Worm (Caenorhabditis elegans) whole organism, midembryonic: ENCODE data around the gene F22E5.20.

Source experiments
- T22C8.4 ChIP-seq: fragments of 200-800 bp; sonication (Bioruptor generic); IDR thresholded peaks from 2 replicates; pipeline ENCODE4 v1.3.6; 2022; ENCODE audit warnings: missing genetic modification characterization, missing compliant biosample characterization
- cog-1 ChIP-seq: sonication (generic microtip); optimal IDR thresholded peaks from 2 replicates; lab custom pipeline; 2016; ENCODE audit warnings: missing genetic modification characterization, missing compliant biosample characterization
- flt-1 ChIP-seq: fragments of 200-800 bp; sonication (Bioruptor generic); IDR thresholded peaks from 2 replicates; pipeline ENCODE4 v1.3.6; 2022; ENCODE audit warnings: missing genetic modification characterization, missing compliant biosample characterization
- klf-2 ChIP-seq: fragments of 200-800 bp; sonication (Bioruptor generic); conservative IDR thresholded peaks from 2 replicates; pipeline ENCODE4 v1.3.6; 2022; ENCODE audit warnings: missing genetic modification reagents, missing genetic modification characterization, missing compliant biosample characterization
- med-1 ChIP-seq: sonication (generic microtip); optimal IDR thresholded peaks from 2 replicates; lab custom pipeline; 2017; ENCODE audit warnings: missing genetic modification characterization, mild to moderate bottlenecking, missing compliant biosample characterization, antibody characterized with exemption, missing genetic modification reagents; ENCODE audit not compliant: insufficient read depth
- ref-1 ChIP-seq: fragments of 200-800 bp; sonication (Bioruptor generic); conservative IDR thresholded peaks from 2 replicates; pipeline ENCODE4 v1.3.6; 2022; ENCODE audit warnings: missing genetic modification reagents, missing genetic modification characterization, missing compliant biosample characterization
- tab-1 ChIP-seq: fragments of 200-800 bp; sonication (Bioruptor generic); IDR thresholded peaks from 2 replicates; pipeline ENCODE4 v1.3.6; 2022; ENCODE audit warnings: missing genetic modification characterization, missing compliant biosample characterization
- ztf-23 ChIP-seq: fragments of 200-800 bp; sonication (Bioruptor generic); IDR thresholded peaks from 2 replicates; pipeline ENCODE4 v1.3.6; 2022; ENCODE audit warnings: missing genetic modification reagents, missing genetic modification characterization, missing compliant biosample characterization
- ztf-29 ChIP-seq: fragments of 200-800 bp; sonication (Bioruptor generic); IDR thresholded peaks from 2 replicates; pipeline ENCODE4 v1.3.6; 2022; ENCODE audit warnings: missing genetic modification reagents, missing genetic modification characterization, missing compliant biosample characterization

Gene F22E5.20

DNA sequence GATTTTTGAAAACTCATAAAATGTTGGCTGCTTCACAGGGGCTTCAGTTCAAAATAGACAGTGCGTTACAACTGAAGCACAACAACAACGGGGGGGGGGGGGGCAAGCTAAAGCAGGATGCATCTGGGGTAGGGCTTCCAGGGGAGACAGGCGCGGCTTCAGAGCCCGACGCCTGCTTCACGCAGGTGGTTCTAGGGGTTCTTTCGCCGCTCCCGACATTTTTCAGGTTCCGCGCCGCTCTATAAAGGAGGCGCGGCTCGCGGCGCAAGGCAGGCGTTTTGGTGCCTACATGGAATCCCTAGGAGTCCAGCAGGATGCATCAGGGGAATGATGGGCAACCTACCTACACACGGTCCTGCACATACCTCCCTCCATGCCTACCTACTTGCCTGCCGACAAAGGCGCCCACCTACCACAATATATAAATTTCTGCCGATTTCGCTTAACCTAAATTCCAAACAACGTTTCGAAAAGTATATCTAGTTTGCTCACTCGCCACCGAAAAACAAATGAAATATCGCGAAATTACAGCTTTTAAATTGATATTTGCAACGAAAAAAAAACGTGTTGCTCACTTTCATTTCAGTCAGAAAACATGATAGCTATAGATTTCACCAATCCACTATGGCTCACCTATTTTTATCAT, 46.2 kb downstream of the F22E5.20 start, which contains the start of gene sri-71:
Gene sri-71 (plus strand): TSS at position 596 of the 646 bp plus-strand sequence.
- TF ChIP-seq tab-1 (GFP tag; lab: Robert Waterston, UW) (no peak), cog-1 (no peak), flt-1 (GFP tag; lab: Robert Waterston, UW) (no peak), ztf-29 (GFP tag; lab: Robert Waterston, UW) (no peak), ref-1 (GFP tag; lab: Robert Waterston, UW) (no peak), ztf-23 (GFP tag; lab: Robert Waterston, UW) (no peak), med-1 (GFP tag; lab: Kevin White, UChicago) (no peak)

- TF ChIP-seq cog-1 = no peak
- TF ChIP-seq klf-2 (GFP tag; lab: Robert Waterston, UW) = no peak
- TF ChIP-seq ztf-23 (GFP tag; lab: Robert Waterston, UW) = no peak
- no peak for TF ChIP-seq tab-1 (GFP tag; lab: Robert Waterston, UW)
- TF ChIP-seq T22C8.4 (GFP tag; lab: Robert Waterston, UW) = no peak
- TF ChIP-seq ztf-29 (GFP tag; lab: Robert Waterston, UW) = no peak
- TF ChIP-seq ref-1 (GFP tag; lab: Robert Waterston, UW) = no peak
- no peak for TF ChIP-seq flt-1 (GFP tag; lab: Robert Waterston, UW)
- TF ChIP-seq med-1 (GFP tag; lab: Kevin White, UChicago) = no peak
Observed at ce11 chrII:2624792-2625191, 48.6 kb downstream of the F22E5.20 start, which contains the start of gene lgc-28. TSS of gene lgc-28 (plus strand) at chrII:2625092.

- TF ChIP-seq T22C8.4 (GFP tag; lab: Robert Waterston, UW) = peak; percentile 53; the same call in 1 of the 2 replicates
Observed at ce11 chrII:2622936-2623452, 50.4 kb downstream of the F22E5.20 start, which contains the start of gene D2062.4. TSS of gene D2062.4 (plus strand) at chrII:2623402.
